Worm (Caenorhabditis elegans): ENCODE data around the gene srp-7.

Gene srp-7

ce11 chrV:8169150-8169549, 9.8 kb upstream of the srp-7 start:
- TF ChIP-seq peb-1 (tag; optimal IDR thresholded peaks at IDR 0.05) = no peak
- peak; percentile 56 for TF ChIP-seq unc-55 (GFP tag; optimal IDR thresholded peaks at IDR 0.05)

- TF ChIP-seq blmp-1 (tag; optimal IDR thresholded peaks at IDR 0.05; ENCODE audit: insufficient read depth) (no peak), ZK546.5 (tag; optimal IDR thresholded peaks at IDR 0.05) (no peak)
Observed at ce11 chrV:8170300-8170699, 8.6 kb upstream of the srp-7 start.

DNA sequence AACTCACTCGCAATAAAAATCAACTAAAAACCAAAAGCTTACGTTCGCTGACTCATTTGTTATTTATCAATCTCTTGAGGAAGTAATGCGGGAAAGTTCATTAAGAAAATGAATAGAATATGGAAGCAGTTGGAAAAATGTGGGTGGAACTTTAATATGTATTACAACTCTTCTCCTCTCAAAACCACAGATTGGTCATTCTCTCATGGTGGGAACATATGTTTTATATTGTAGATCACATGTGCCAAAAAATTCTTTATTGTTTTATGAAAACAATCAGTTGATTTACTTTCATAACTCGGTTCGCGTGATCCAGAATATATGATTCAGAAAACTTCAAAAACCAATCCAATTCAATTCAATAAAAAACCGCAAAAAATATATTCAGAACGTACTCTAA, 7.2 kb upstream of the srp-7 start:
- TF ChIP-seq nhr-25 (tag; optimal IDR thresholded peaks at IDR 0.05) (no peak), unc-55 (GFP tag; optimal IDR thresholded peaks at IDR 0.05) (peak; percentile 42)

ce11 chrV:8177349-8177748, 1.6 kb upstream of the srp-7 start, which contains the start of gene F20D6.9:
Gene F20D6.9 (minus strand): TSS chrV:8177449.
- TF ChIP-seq sma-3 (GFP tag; optimal IDR thresholded peaks at IDR 0.05) (no peak), crh-2 (tag; optimal IDR thresholded peaks at IDR 0.05) (no peak), C34F6.9 (tag; optimal IDR thresholded peaks at IDR 0.05) (no peak), nhr-10 (tag; optimal IDR thresholded peaks at IDR 0.05) (no peak), nhr-21 (tag; optimal IDR thresholded peaks at IDR 0.05) (no peak)

DNA sequence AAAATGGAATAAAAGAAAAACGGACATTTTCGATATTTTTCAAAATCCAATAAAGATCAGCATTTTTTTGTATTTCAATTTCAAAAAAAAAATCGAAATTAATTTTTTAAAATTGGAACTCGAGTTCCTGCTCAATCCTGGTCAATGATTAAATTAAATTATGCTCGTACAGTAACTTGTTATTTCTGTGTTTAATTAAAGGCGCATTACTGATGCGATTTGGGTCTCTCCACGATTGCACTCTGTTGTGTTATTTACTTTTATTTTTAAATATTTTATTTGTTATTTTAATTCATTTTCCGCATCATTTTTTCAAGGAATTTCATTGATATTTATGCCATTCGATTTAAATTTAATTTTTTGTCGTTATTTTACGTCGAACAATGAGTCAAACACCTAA, 647 bp upstream of the srp-7 start:
- no peak for TF ChIP-seq unc-39 (tag; optimal IDR thresholded peaks at IDR 0.05)
- no peak for TF ChIP-seq lin-39 (tag; optimal IDR thresholded peaks at IDR 0.05)
- no peak for TF ChIP-seq nhr-237 (tag; optimal IDR thresholded peaks at IDR 0.05)
- no peak for TF ChIP-seq lin-13 (GFP tag; optimal IDR thresholded peaks at IDR 0.05)
- TF ChIP-seq ztf-4 (tag; optimal IDR thresholded peaks at IDR 0.05) = no peak
- no peak for TF ChIP-seq Y55F3AM.14 (GFP tag; optimal IDR thresholded peaks at IDR 0.05)
- TF ChIP-seq mbf-1 (tag; optimal IDR thresholded peaks at IDR 0.05) = no peak
- TF ChIP-seq mdl-1 (tag; optimal IDR thresholded peaks at IDR 0.05) = no peak
- TF ChIP-seq sem-4 (tag; optimal IDR thresholded peaks at IDR 0.05) = no peak
- no peak for TF ChIP-seq gmeb-1 (tag; optimal IDR thresholded peaks at IDR 0.05)
- TF ChIP-seq lsy-2 (tag; optimal IDR thresholded peaks at IDR 0.05) = no peak
- TF ChIP-seq elt-1 (tag; optimal IDR thresholded peaks at IDR 0.05) = no peak

DNA sequence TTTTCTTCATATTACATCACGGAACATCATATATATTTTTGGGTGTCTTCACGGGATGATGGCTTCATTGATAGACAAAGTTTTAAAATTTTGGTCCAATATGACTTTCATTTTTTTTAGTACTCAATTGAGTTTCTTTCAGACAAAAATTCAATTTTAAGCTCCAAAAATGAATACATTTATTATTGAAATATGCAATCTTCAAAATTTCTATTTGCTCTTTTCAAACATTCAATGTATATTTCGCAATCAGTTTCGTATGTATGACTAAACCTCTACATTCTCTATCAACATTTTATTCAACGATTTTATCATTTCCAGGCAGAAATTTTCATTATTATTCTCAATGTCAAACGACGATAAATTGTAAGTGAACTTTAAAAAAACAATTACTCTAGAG, 4.5 kb downstream of the srp-7 start, which contains the start of gene srp-8:
TSS of gene srp-8 (plus strand) at position 301 of the 400 bp plus-strand sequence.
- no peak for TF ChIP-seq Y55F3AM.14 (GFP tag; optimal IDR thresholded peaks at IDR 0.05)
- TF ChIP-seq lin-11 (tag; optimal IDR thresholded peaks at IDR 0.05) = no peak
- no peak for TF ChIP-seq ceh-82 (tag; optimal IDR thresholded peaks at IDR 0.05)
- no peak for TF ChIP-seq unc-62 (GFP tag; optimal IDR thresholded peaks at IDR 0.05)
- TF ChIP-seq skn-1 (tag; optimal IDR thresholded peaks at IDR 0.05) = no peak
- no peak for TF ChIP-seq ceh-16 (tag; optimal IDR thresholded peaks at IDR 0.05)
- no peak for TF ChIP-seq lin-13 (GFP tag; optimal IDR thresholded peaks at IDR 0.05)
- TF ChIP-seq sma-3 (GFP tag; optimal IDR thresholded peaks at IDR 0.05) = no peak
- TF ChIP-seq snpc-4 (tag; optimal IDR thresholded peaks at IDR 0.05) = no peak
- no peak for TF ChIP-seq blmp-1 (tag; optimal IDR thresholded peaks at IDR 0.05; ENCODE audit: insufficient read depth)
- no peak for TF ChIP-seq ama-1 (optimal IDR thresholded peaks at IDR 0.05)
- TF ChIP-seq nhr-6 (tag; optimal IDR thresholded peaks at IDR 0.05) = no peak
- no peak for TF ChIP-seq fos-1 (tag; optimal IDR thresholded peaks at IDR 0.05)
- no peak for TF ChIP-seq elt-3 (tag; optimal IDR thresholded peaks at IDR 0.05)
- TF ChIP-seq nhr-25 (tag; optimal IDR thresholded peaks at IDR 0.05) = no peak
- no peak for TF ChIP-seq mdl-1 (tag; optimal IDR thresholded peaks at IDR 0.05)
- TF ChIP-seq R02D3.7 (tag; optimal IDR thresholded peaks at IDR 0.05) = no peak
- TF ChIP-seq sem-4 (tag; optimal IDR thresholded peaks at IDR 0.05) = no peak
- TF ChIP-seq aly-2 (tag; optimal IDR thresholded peaks at IDR 0.05) = no peak
